Worm (Caenorhabditis elegans): Measurements from ENCODE around the gene dab-1.

The dab-1 gene

ce11 chrII:8216433-8216832 is 5.8 kb upstream of the dab-1 start, which contains the start of gene M110.3 (continued):
- no peak for TF ChIP-seq zip-11 (GFP tag; IDR thresholded peaks at IDR 0.05)
- peak; percentile 57; the same call in 1 of the 2 replicates for TF ChIP-seq hmg-1.1 (GFP tag; IDR thresholded peaks at IDR 0.05)
- TF ChIP-seq egl-43 (GFP tag; IDR thresholded peaks at IDR 0.05), result no peak
- no peak for TF ChIP-seq ztf-11 (tag; optimal IDR thresholded peaks at IDR 0.05)
- TF ChIP-seq nhr-41 (GFP tag; IDR thresholded peaks at IDR 0.05), result no peak
- no peak for TF ChIP-seq zfp-2 (tag; optimal IDR thresholded peaks at IDR 0.05)
- no peak for TF ChIP-seq snpc-4 (tag; optimal IDR thresholded peaks at IDR 0.05)
- no peak for TF ChIP-seq tra-1 (GFP tag; IDR thresholded peaks at IDR 0.05)
- TF ChIP-seq lim-7 (GFP tag; IDR thresholded peaks at IDR 0.05), result no peak
- TF ChIP-seq aha-1 (tag), result no peak
- no peak for TF ChIP-seq nhr-111 (GFP tag; optimal IDR thresholded peaks at IDR 0.05)
- no peak for TF ChIP-seq spr-3 (GFP tag; optimal IDR thresholded peaks at IDR 0.05)
- no peak for TF ChIP-seq nhr-25 (tag; optimal IDR thresholded peaks at IDR 0.05; ENCODE audit: borderline replicate concordance, insufficient read depth)
- TF ChIP-seq tag-97 (GFP tag; IDR thresholded peaks at IDR 0.05), result no peak
- no peak for TF ChIP-seq hlh-11 (tag; optimal IDR thresholded peaks at IDR 0.05)

ce11 chrII:8216922-8217321 is 5.3 kb upstream of the dab-1 start, which contains the start of gene ifg-1:
TSS of gene ifg-1 (plus strand) at chrII:8217222.
- TF ChIP-seq unc-130 (GFP tag; optimal IDR thresholded peaks at IDR 0.05) (no peak), mxl-3 (GFP tag; optimal IDR thresholded peaks at IDR 0.05) (no peak), nhr-28 (tag; optimal IDR thresholded peaks at IDR 0.05) (no peak), spr-1 (tag; optimal IDR thresholded peaks at IDR 0.05) (no peak), ztf-7 (tag; optimal IDR thresholded peaks at IDR 0.05) (no peak), fkh-10 (GFP tag; optimal IDR thresholded peaks at IDR 0.05) (no peak), ceh-44 (GFP tag; IDR thresholded peaks at IDR 0.05) (no peak), ZK546.5 (tag; optimal IDR thresholded peaks at IDR 0.05) (no peak), ces-1 (GFP tag; optimal IDR thresholded peaks at IDR 0.05) (no peak), daf-8 (GFP tag; IDR thresholded peaks at IDR 0.05) (no peak), T20F7.1 (GFP tag; optimal IDR thresholded peaks at IDR 0.05) (no peak), arid-1 (GFP tag; conservative IDR thresholded peaks at IDR 0.05) (no peak), ceh-32 (tag; optimal IDR thresholded peaks at IDR 0.05; ENCODE audit: poor library complexity) (no peak), rbr-2 (tag; optimal IDR thresholded peaks at IDR 0.05) (no peak), nhr-111 (GFP tag; optimal IDR thresholded peaks at IDR 0.05) (no peak)

DNA sequence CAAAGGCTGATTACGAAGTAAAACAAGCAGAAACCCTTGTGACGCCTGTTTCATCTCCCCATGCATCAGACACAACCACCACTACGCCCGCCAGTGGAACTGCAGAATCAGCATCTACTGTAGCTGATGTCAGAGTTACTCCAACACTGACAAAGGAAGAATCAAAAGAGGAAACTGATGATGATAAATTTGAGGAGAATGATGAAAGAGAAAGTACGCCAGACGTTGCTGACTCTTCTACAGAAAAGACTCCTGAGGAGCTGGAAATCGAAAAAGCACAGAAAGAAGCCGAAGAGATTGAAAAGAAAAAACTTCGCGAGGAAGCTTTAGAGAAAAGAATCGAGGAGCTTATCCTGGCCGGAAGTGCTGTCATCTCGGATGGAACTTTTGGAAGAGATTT is 3.9 kb upstream of the dab-1 start:
- TF ChIP-seq nhr-102 (tag; optimal IDR thresholded peaks at IDR 0.05), result no peak
- no peak for TF ChIP-seq daf-8 (GFP tag; IDR thresholded peaks at IDR 0.05)
- TF ChIP-seq nhr-48 (tag; optimal IDR thresholded peaks at IDR 0.05), result no peak
- peak in 1 of 2 experiments; percentile 2 for TF ChIP-seq unc-62 (GFP tag; optimal IDR thresholded peaks at IDR 0.05 in 1 of 2)
- no peak for TF ChIP-seq unc-62 (tag; optimal IDR thresholded peaks at IDR 0.05)
- no peak for TF ChIP-seq D1046.2 (GFP tag; IDR thresholded peaks at IDR 0.05)
- no peak for TF ChIP-seq Y48G9A.11 (GFP tag; IDR thresholded peaks at IDR 0.05)
- peak; percentile 93 for TF ChIP-seq aha-1 (tag)
- TF ChIP-seq dpl-1 (GFP tag; optimal IDR thresholded peaks at IDR 0.05), result no peak
- TF ChIP-seq F44E2.7 (GFP tag; IDR thresholded peaks at IDR 0.05), result no peak
- TF ChIP-seq T20F7.1 (GFP tag; optimal IDR thresholded peaks at IDR 0.05), result no peak
- TF ChIP-seq nhr-237 (tag; optimal IDR thresholded peaks at IDR 0.05), result no peak

ce11 chrII:8220267-8220666 is 1.9 kb upstream of the dab-1 start:
- TF ChIP-seq unc-130 (GFP tag; optimal IDR thresholded peaks at IDR 0.05), result no peak
- TF ChIP-seq unc-62 (GFP tag; optimal IDR thresholded peaks at IDR 0.05 in 1 of 2), result peak in 1 of 2 experiments; percentile 96
- no peak for TF ChIP-seq unc-62 (tag; optimal IDR thresholded peaks at IDR 0.05)

Data from whole organism, L4 larva.